Fruit fly (Drosophila melanogaster) whole organism, prepupa: ENCODE measurements around the gene Cf2.

ENCODE experiments used
- CG10631 ChIP-seq: fragments of 200-800 bp; sonication (Bioruptor generic); optimal IDR thresholded peaks from 2 replicates; lab custom pipeline; 2016; ENCODE audit warnings: missing biosample characterization, missing genetic modification characterization
- CG10669 ChIP-seq: fragments of 200-800 bp; sonication (Bioruptor generic); optimal IDR thresholded peaks from 3 replicates; lab custom pipeline; 2018; ENCODE audit warnings: missing biosample characterization, mild to moderate bottlenecking, missing genetic modification characterization, moderate library complexity
- CG11762 ChIP-seq: fragments of 200-800 bp; sonication (Bioruptor generic); optimal IDR thresholded peaks from 3 replicates; lab custom pipeline; 2016; ENCODE audit warnings: missing biosample characterization, missing genetic modification characterization; ENCODE audit not compliant: insufficient read depth
- CG31627 ChIP-seq: fragments of 200-800 bp; sonication (Bioruptor generic); optimal IDR thresholded peaks from 3 replicates; lab custom pipeline; 2016; ENCODE audit warnings: missing biosample characterization, missing genetic modification characterization
- CG6276 ChIP-seq: fragments of 200-800 bp; sonication (Bioruptor generic); optimal IDR thresholded peaks from 2 replicates; lab custom pipeline; 2017; ENCODE audit warnings: missing biosample characterization, mild to moderate bottlenecking, missing genetic modification characterization
- CG6854 ChIP-seq: fragments of 200-800 bp; sonication (Bioruptor generic); optimal IDR thresholded peaks from 2 replicates; lab custom pipeline; 2017; ENCODE audit warnings: missing biosample characterization, mild to moderate bottlenecking, missing genetic modification characterization
- CG9139 ChIP-seq: fragments of 200-800 bp; sonication (Bioruptor generic); optimal IDR thresholded peaks from 3 replicates; lab custom pipeline; 2017; ENCODE audit warnings: missing biosample characterization, mild to moderate bottlenecking, missing genetic modification characterization
- Ets21C ChIP-seq: fragments of 200-800 bp; sonication (Bioruptor generic); optimal IDR thresholded peaks from 3 replicates; lab custom pipeline; 2016; ENCODE audit warnings: missing biosample characterization, missing genetic modification characterization
- Lpt ChIP-seq: fragments of 200-800 bp; sonication (Bioruptor generic); optimal IDR thresholded peaks from 3 replicates; lab custom pipeline; 2016; ENCODE audit warnings: missing biosample characterization, missing genetic modification characterization
- Met ChIP-seq: fragments of 200-800 bp; sonication (Bioruptor generic); optimal IDR thresholded peaks from 3 replicates; lab custom pipeline; 2016; ENCODE audit warnings: missing biosample characterization, missing genetic modification characterization
- Sox102F ChIP-seq: fragments of 200-800 bp; sonication (Bioruptor generic); optimal IDR thresholded peaks from 2 replicates; lab custom pipeline; 2016; ENCODE audit warnings: missing biosample characterization, mild to moderate bottlenecking, missing genetic modification characterization
- cyc ChIP-seq: fragments of 200-800 bp; sonication (Bioruptor generic); optimal IDR thresholded peaks from 3 replicates; lab custom pipeline; 2016; ENCODE audit warnings: missing biosample characterization, missing genetic modification characterization
- dsx ChIP-seq: fragments of 200-800 bp; optimal IDR thresholded peaks from 3 replicates; lab custom pipeline; 2019; ENCODE audit warnings: missing biosample characterization, mild to moderate bottlenecking, missing genetic modification characterization, moderate library complexity; ENCODE audit not compliant: poor library complexity, severe bottlenecking

- TF ChIP-seq CG11762 (GFP tag; lab: Kevin White, UChicago) (no peak), CG9139 (GFP tag; lab: Kevin White, UChicago) (no peak), CG10631 (GFP tag; lab: Kevin White, UChicago) (no peak), Ets21C (GFP tag; lab: Kevin White, UChicago) (no peak), cyc (GFP tag; lab: Kevin White, UChicago) (no peak), CG6854 (GFP tag; lab: Kevin White, UChicago) (no peak), CG10669 (no peak), Met (GFP tag; lab: Kevin White, UChicago) (no peak), dsx (GFP tag; lab: Kevin White, UChicago) (no peak), CG31627 (GFP tag; lab: Kevin White, UChicago) (no peak), CG6276 (GFP tag; lab: Kevin White, UChicago) (no peak), Sox102F (GFP tag; lab: Kevin White, UChicago) (no peak), Lpt (GFP tag; lab: Kevin White, UChicago) (no peak)
Measured at dm6 chr2L:4928340-4928739, 45.4 kb upstream of the Cf2 start.
